Fruit fly (Drosophila melanogaster) whole organism, embryonic: ENCODE data around the gene CG9222.

ENCODE experiments used
- CG16813 ChIP-seq: fragments of 200-800 bp; sonication (Bioruptor generic); IDR thresholded peaks from 3 replicates; pipeline ENCODE4 v1.3.6; 2022; ENCODE audit warnings: missing biosample characterization, missing genetic modification characterization; ENCODE audit not compliant: partially characterized antibody
- CG16863 ChIP-seq: fragments of 200-800 bp; sonication (Bioruptor generic); optimal IDR thresholded peaks from 3 replicates; lab custom pipeline; 2016; ENCODE audit warnings: missing biosample characterization, missing genetic modification characterization
- CG31365 ChIP-seq: fragments of 200-800 bp; sonication (Bioruptor generic); optimal IDR thresholded peaks from 2 replicates; lab custom pipeline; 2018; ENCODE audit warnings: missing biosample characterization, mild to moderate bottlenecking, missing genetic modification characterization
- Dfd ChIP-seq, 2 experiments: fragments of >200 bp; optimal IDR thresholded peaks; 2 replicates each; lab custom pipeline; 2017; ENCODE audit warnings: missing biosample characterization in 2 of 2, missing genetic modification characterization in 2 of 2
- Dll ChIP-seq: fragments of 200-800 bp; sonication (Bioruptor generic); IDR thresholded peaks from 4 replicates; pipeline ENCODE4 v1.3.6; 2022; ENCODE audit warnings: missing biosample characterization, missing genetic modification characterization; ENCODE audit not compliant: partially characterized antibody
- E2f2 ChIP-seq: fragments of 200-800 bp; sonication (Bioruptor generic); IDR thresholded peaks from 2 replicates; pipeline ENCODE4 v1.3.6; 2022; ENCODE audit warnings: missing biosample characterization, missing genetic modification characterization
- Hmr ChIP-seq: fragments of 200-800 bp; sonication (Bioruptor generic); optimal IDR thresholded peaks from 3 replicates; lab custom pipeline; 2017; ENCODE audit warnings: mild to moderate bottlenecking, missing biosample characterization, missing genetic modification reagents, missing genetic modification characterization
- Sox102F ChIP-seq: fragments of 200-800 bp; sonication (Bioruptor generic); optimal IDR thresholded peaks from 2 replicates; lab custom pipeline; 2018; ENCODE audit warnings: missing biosample characterization, mild to moderate bottlenecking, missing genetic modification characterization, moderate library complexity
- fd96Cb ChIP-seq: fragments of 200-800 bp; sonication (Bioruptor generic); optimal IDR thresholded peaks from 2 replicates; lab custom pipeline; 2018; ENCODE audit warnings: missing biosample characterization, mild to moderate bottlenecking, missing genetic modification characterization, moderate library complexity
- fu2 ChIP-seq: fragments of 200-800 bp; sonication (Bioruptor generic); optimal IDR thresholded peaks from 2 replicates; lab custom pipeline; 2016; ENCODE audit warnings: missing biosample characterization, missing genetic modification characterization
- kay ChIP-seq: fragments of 200-800 bp; sonication (Bioruptor generic); optimal IDR thresholded peaks from 2 replicates; lab custom pipeline; 2016; ENCODE audit warnings: missing biosample characterization, missing genetic modification characterization
- lmd ChIP-seq: fragments of 200-800 bp; sonication (Bioruptor generic); IDR thresholded peaks from 2 replicates; pipeline ENCODE4 v1.3.6; 2022; ENCODE audit warnings: missing biosample characterization, missing genetic modification characterization
- zen ChIP-seq: fragments of 200-800 bp; sonication (Bioruptor generic); optimal IDR thresholded peaks from 3 replicates; lab custom pipeline; 2018; ENCODE audit warnings: missing biosample characterization, mild to moderate bottlenecking, missing genetic modification characterization, moderate library complexity

DNA sequence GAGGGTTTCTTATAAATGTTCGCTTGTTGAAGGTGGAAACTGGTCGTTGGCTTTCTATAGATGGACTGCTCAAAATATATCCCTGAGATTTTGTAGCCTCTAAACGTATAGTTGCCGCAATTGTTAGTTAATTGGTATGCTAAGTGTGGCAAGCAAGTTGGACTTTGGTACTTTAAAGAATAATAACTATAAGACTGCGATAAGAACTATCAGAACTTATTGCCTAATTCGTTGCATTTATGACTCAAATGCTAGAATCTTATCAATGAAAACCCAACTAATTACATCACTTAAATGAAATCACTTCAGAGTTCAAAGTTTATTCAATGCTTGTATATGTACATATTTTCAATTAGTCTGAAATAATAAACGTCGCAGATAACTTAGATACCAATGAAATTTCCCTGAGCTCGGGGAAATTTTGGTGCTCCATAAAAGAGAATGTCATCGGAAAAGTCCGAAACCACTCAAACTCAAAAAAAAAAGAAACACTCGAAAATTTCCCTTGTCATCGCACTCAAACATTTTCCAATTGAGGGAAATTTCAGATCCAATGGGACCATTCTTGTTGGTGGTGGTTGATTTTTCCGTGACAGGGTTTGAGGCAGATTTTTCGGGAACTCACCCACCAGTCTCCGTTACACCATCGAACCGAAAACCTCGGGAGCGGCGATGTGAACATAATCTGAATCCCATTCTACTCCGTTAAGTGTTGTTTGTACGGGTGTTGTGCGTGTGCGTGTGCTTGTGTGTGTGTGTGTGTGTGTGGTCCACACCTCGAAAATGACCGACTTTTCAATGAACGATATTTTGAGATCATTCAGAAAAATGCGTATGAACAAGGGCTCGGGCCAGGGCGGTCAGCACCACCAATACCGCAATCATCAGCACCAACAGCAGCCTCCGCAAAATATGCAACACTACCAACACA lies 39.8 kb upstream of the CG9222 start, which contains the start of gene CG45075:
- no peak for TF ChIP-seq zen (tag; lab: Kevin White, UChicago)
- TF ChIP-seq Dll (GFP tag; lab: Robert Waterston, UW), result no peak
- no peak for TF ChIP-seq lmd (GFP tag; lab: Robert Waterston, UW)
- no peak for TF ChIP-seq E2f2 (GFP tag; lab: Robert Waterston, UW)
- no peak for TF ChIP-seq CG16863 (GFP tag; lab: Kevin White, UChicago)
- no peak for TF ChIP-seq CG16813 (GFP tag; lab: Robert Waterston, UW)
- no peak for TF ChIP-seq Dfd (GFP tag; optimal IDR thresholded peaks at IDR 0.05; lab: Kevin White, UChicago)
- no peak for TF ChIP-seq fu2 (GFP tag; lab: Kevin White, UChicago)
- TF ChIP-seq Hmr (GFP tag; lab: Kevin White, UChicago), result no peak
- TF ChIP-seq kay (GFP tag; lab: Kevin White, UChicago), result no peak
- no peak for TF ChIP-seq CG31365 (tag; lab: Kevin White, UChicago)
- no peak for TF ChIP-seq fd96Cb (tag; lab: Kevin White, UChicago)
- no peak for TF ChIP-seq Sox102F (GFP tag; lab: Kevin White, UChicago)
